Fruit fly (Drosophila melanogaster) whole organism, embryonic: Measurements from ENCODE around the gene CG32751.

Experiments used
- CG10321 ChIP-seq: fragments of 200-800 bp; sonication (Bioruptor generic); IDR thresholded peaks from 2 replicates; pipeline ENCODE4 v1.3.6; 2022; ENCODE audit warnings: missing biosample characterization, missing genetic modification characterization
- CG10543 ChIP-seq: fragments of 200-800 bp; sonication (Bioruptor generic); optimal IDR thresholded peaks from 3 replicates; lab custom pipeline; 2017; ENCODE audit warnings: missing biosample characterization, mild to moderate bottlenecking, missing genetic modification characterization, moderate library complexity
- CG12299 ChIP-seq: fragments of 200-800 bp; sonication (Bioruptor generic); optimal IDR thresholded peaks from 2 replicates; lab custom pipeline; 2018; ENCODE audit warnings: missing biosample characterization, mild to moderate bottlenecking, missing genetic modification characterization
- CG13775 ChIP-seq: fragments of 200-800 bp; sonication (Bioruptor generic); optimal IDR thresholded peaks from 3 replicates; lab custom pipeline; 2017; ENCODE audit warnings: missing biosample characterization, mild to moderate bottlenecking, missing genetic modification characterization
- CG14710 ChIP-seq: fragments of 200-800 bp; sonication (Bioruptor generic); optimal IDR thresholded peaks from 3 replicates; lab custom pipeline; 2019; ENCODE audit warnings: missing biosample characterization, mild to moderate bottlenecking, missing genetic modification characterization, moderate library complexity
- CG15269 ChIP-seq: fragments of 200-800 bp; sonication (Bioruptor generic); optimal IDR thresholded peaks from 2 replicates; lab custom pipeline; 2018; ENCODE audit warnings: missing biosample characterization, mild to moderate bottlenecking, missing genetic modification characterization, moderate library complexity
- CG15479 ChIP-seq: fragments of 200-800 bp; sonication (Bioruptor generic); optimal IDR thresholded peaks from 3 replicates; lab custom pipeline; 2019; ENCODE audit warnings: missing biosample characterization, mild to moderate bottlenecking, missing genetic modification characterization, moderate library complexity
- CG1647 ChIP-seq: fragments of 200-800 bp; sonication (Bioruptor generic); optimal IDR thresholded peaks from 3 replicates; lab custom pipeline; 2016; ENCODE audit warnings: missing biosample characterization, missing genetic modification characterization
- CG16815 ChIP-seq: fragments of 200-800 bp; sonication (Bioruptor generic); optimal IDR thresholded peaks from 3 replicates; lab custom pipeline; 2017; ENCODE audit warnings: missing biosample characterization, mild to moderate bottlenecking, missing genetic modification characterization
- CG3407 ChIP-seq: fragments of 200-800 bp; sonication (Bioruptor generic); optimal IDR thresholded peaks from 2 replicates; lab custom pipeline; 2018; ENCODE audit warnings: missing biosample characterization, mild to moderate bottlenecking, missing genetic modification characterization
- CG3838 ChIP-seq: fragments of 200-800 bp; sonication (Bioruptor generic); optimal IDR thresholded peaks from 3 replicates; lab custom pipeline; 2016; ENCODE audit warnings: missing biosample characterization, missing genetic modification characterization
- CG4360 ChIP-seq: fragments of 200-800 bp; sonication (Bioruptor generic); IDR thresholded peaks from 2 replicates; pipeline ENCODE4 v1.3.6; 2022; ENCODE audit warnings: missing biosample characterization, missing genetic modification characterization
- CG4707 ChIP-seq: fragments of 200-800 bp; sonication (Bioruptor generic); optimal IDR thresholded peaks from 2 replicates; lab custom pipeline; 2018; ENCODE audit warnings: missing biosample characterization, mild to moderate bottlenecking, missing genetic modification characterization, moderate library complexity
- CG5245 ChIP-seq: fragments of 200-800 bp; sonication (Bioruptor generic); optimal IDR thresholded peaks from 3 replicates; lab custom pipeline; 2016; ENCODE audit warnings: missing biosample characterization, missing genetic modification characterization
- CG6175 ChIP-seq: fragments of 200-800 bp; sonication (Bioruptor generic); IDR thresholded peaks from 3 replicates; pipeline ENCODE4 v1.3.6; 2022; ENCODE audit warnings: missing biosample characterization, missing genetic modification characterization
- CG6254 ChIP-seq: fragments of 200-800 bp; sonication (Bioruptor generic); optimal IDR thresholded peaks from 3 replicates; lab custom pipeline; 2017; ENCODE audit warnings: mild to moderate bottlenecking, missing biosample characterization, missing genetic modification reagents, missing genetic modification characterization
- CG6683 ChIP-seq: fragments of 200-800 bp; sonication (Bioruptor generic); optimal IDR thresholded peaks from 2 replicates; lab custom pipeline; 2017; ENCODE audit warnings: missing biosample characterization, mild to moderate bottlenecking, missing genetic modification characterization, missing genetic modification reagents
- CG7987 ChIP-seq: fragments of 200-800 bp; sonication (Bioruptor generic); optimal IDR thresholded peaks from 2 replicates; lab custom pipeline; 2018; ENCODE audit warnings: missing biosample characterization, mild to moderate bottlenecking, missing genetic modification characterization, moderate library complexity
- CG8290 ChIP-seq, 3 experiments: fragments of 200-800 bp; sonication (Bioruptor generic); optimal IDR thresholded peaks; 2 replicates each; lab custom pipeline; 2016 to 2019; ENCODE audit warnings: missing biosample characterization in 3 of 3, missing genetic modification characterization in 3 of 3, mild to moderate bottlenecking in 2 of 3, moderate library complexity in 1 of 3
- D19B ChIP-seq: fragments of 200-800 bp; sonication (Bioruptor generic); optimal IDR thresholded peaks from 2 replicates; lab custom pipeline; 2017; ENCODE audit warnings: missing biosample characterization, mild to moderate bottlenecking, missing genetic modification characterization
- Doc2 ChIP-seq: fragments of 200-800 bp; sonication (Bioruptor generic); IDR thresholded peaks from 2 replicates; pipeline ENCODE4 v1.3.6; 2022; ENCODE audit warnings: missing biosample characterization, missing genetic modification characterization
- Eip74EF ChIP-seq, 2 experiments: fragments of 200-800 bp in 1 of 2; fragments of >200 bp in 1 of 2; sonication (Bioruptor generic) in 1 of 2; optimal IDR thresholded peaks; 2 replicates each; lab custom pipeline; 2017 to 2019; ENCODE audit warnings: missing biosample characterization in 2 of 2, missing genetic modification characterization in 2 of 2, mild to moderate bottlenecking in 1 of 2, moderate library complexity in 1 of 2
- HLH3B ChIP-seq: fragments of 200-800 bp; sonication (Bioruptor generic); IDR thresholded peaks from 2 replicates; pipeline ENCODE4 v1.3.6; 2022; ENCODE audit warnings: missing biosample characterization, missing genetic modification characterization
- Mes4 ChIP-seq: fragments of 200-800 bp; sonication (Bioruptor generic); optimal IDR thresholded peaks from 2 replicates; lab custom pipeline; 2016; ENCODE audit warnings: missing biosample characterization, missing genetic modification characterization
- Opbp ChIP-seq: fragments of 200-800 bp; sonication (Bioruptor generic); IDR thresholded peaks from 3 replicates; pipeline ENCODE4 v1.3.6; 2022; ENCODE audit warnings: missing biosample characterization, missing genetic modification characterization; ENCODE audit not compliant: partially characterized antibody
- Trl ChIP-seq, 3 experiments: fragments of >200 bp in 2 of 3; fragments of 200-800 bp in 1 of 3; sonication (Bioruptor generic) in 1 of 3; optimal IDR thresholded peaks; 2 replicates in 1 of 3; 3 replicates in 2 of 3; lab custom pipeline; 2016 to 2017; ENCODE audit warnings: missing biosample characterization in 1 of 3, missing genetic modification characterization in 1 of 3
- Xbp1 ChIP-seq: fragments of 200-800 bp; sonication (Bioruptor generic); optimal IDR thresholded peaks from 3 replicates; lab custom pipeline; 2016; ENCODE audit warnings: missing biosample characterization, mild to moderate bottlenecking, missing genetic modification characterization
- bbx ChIP-seq: fragments of 200-800 bp; sonication (Bioruptor generic); IDR thresholded peaks from 2 replicates; pipeline ENCODE4 v1.3.6; 2022; ENCODE audit warnings: missing biosample characterization, missing genetic modification characterization; ENCODE audit not compliant: partially characterized antibody
- crp ChIP-seq, 2 experiments: fragments of 200-800 bp; sonication (Bioruptor generic); optimal IDR thresholded peaks; 2 replicates in 1 of 2; 3 replicates in 1 of 2; lab custom pipeline; 2017; ENCODE audit warnings: missing biosample characterization in 2 of 2, missing genetic modification characterization in 2 of 2, mild to moderate bottlenecking in 1 of 2, moderate library complexity in 1 of 2
- dimm ChIP-seq: fragments of 200-800 bp; sonication (Bioruptor generic); IDR thresholded peaks from 2 replicates; pipeline ENCODE4 v1.3.6; 2022; ENCODE audit warnings: missing biosample characterization, missing genetic modification characterization
- dm ChIP-seq: fragments of 200-800 bp; sonication (Bioruptor generic); optimal IDR thresholded peaks from 3 replicates; lab custom pipeline; 2016; ENCODE audit warnings: missing biosample characterization, missing genetic modification characterization
- ems ChIP-seq: fragments of 200-800 bp; sonication (Bioruptor generic); optimal IDR thresholded peaks from 3 replicates; lab custom pipeline; 2016; ENCODE audit warnings: missing biosample characterization, missing genetic modification characterization
- esg ChIP-seq: fragments of 200-800 bp; sonication (Bioruptor generic); conservative IDR thresholded peaks from 2 replicates; pipeline ENCODE4 v1.3.6; 2022; ENCODE audit warnings: missing biosample characterization, missing genetic modification characterization
- fd3F ChIP-seq: fragments of 200-800 bp; sonication (Bioruptor generic); optimal IDR thresholded peaks from 2 replicates; lab custom pipeline; 2018; ENCODE audit warnings: missing biosample characterization, mild to moderate bottlenecking, missing genetic modification characterization, moderate library complexity
- gsb ChIP-seq: fragments of 200-800 bp; sonication (Bioruptor generic); IDR thresholded peaks from 2 replicates; pipeline ENCODE4 v1.3.6; 2022; ENCODE audit warnings: missing biosample characterization, missing genetic modification characterization
- jumu ChIP-seq: fragments of 200-800 bp; sonication (Bioruptor generic); optimal IDR thresholded peaks from 3 replicates; lab custom pipeline; 2016; ENCODE audit warnings: missing biosample characterization, missing genetic modification characterization
- kay ChIP-seq: fragments of 200-800 bp; sonication (Bioruptor generic); optimal IDR thresholded peaks from 2 replicates; lab custom pipeline; 2016; ENCODE audit warnings: missing biosample characterization, missing genetic modification characterization
- klu ChIP-seq: fragments of 200-800 bp; sonication (Bioruptor generic); IDR thresholded peaks from 2 replicates; pipeline ENCODE4 v1.3.6; 2022; ENCODE audit warnings: missing biosample characterization, missing genetic modification characterization
- lab ChIP-seq: fragments of 200-800 bp; sonication (Bioruptor generic); optimal IDR thresholded peaks from 3 replicates; lab custom pipeline; 2017; ENCODE audit warnings: missing biosample characterization, missing genetic modification characterization, mild to moderate bottlenecking, moderate library complexity, missing genetic modification reagents
- odd ChIP-seq: fragments of 200-800 bp; sonication (Bioruptor generic); optimal IDR thresholded peaks from 2 replicates; lab custom pipeline; 2017; ENCODE audit warnings: missing biosample characterization, mild to moderate bottlenecking, missing genetic modification characterization
- pros ChIP-seq: fragments of 200-800 bp; sonication (Bioruptor generic); optimal IDR thresholded peaks from 3 replicates; lab custom pipeline; 2019; ENCODE audit warnings: missing biosample characterization, mild to moderate bottlenecking, missing genetic modification characterization, moderate library complexity
- psq ChIP-seq: fragments of 200-800 bp; sonication (Bioruptor generic); optimal IDR thresholded peaks from 2 replicates; lab custom pipeline; 2017; ENCODE audit warnings: missing biosample characterization, missing genetic modification characterization
- ro ChIP-seq: fragments of 200-800 bp; sonication (Bioruptor generic); IDR thresholded peaks from 2 replicates; pipeline ENCODE4 v1.3.6; 2022; ENCODE audit warnings: missing biosample characterization, missing genetic modification characterization
- scrt ChIP-seq: fragments of 200-800 bp; sonication (Bioruptor generic); optimal IDR thresholded peaks from 2 replicates; lab custom pipeline; 2018; ENCODE audit warnings: missing biosample characterization, mild to moderate bottlenecking, missing genetic modification characterization, moderate library complexity
- sna ChIP-seq: fragments of 200-800 bp; sonication (Bioruptor generic); IDR thresholded peaks from 2 replicates; pipeline ENCODE4 v1.3.6; 2022; ENCODE audit warnings: missing biosample characterization, missing genetic modification characterization; ENCODE audit not compliant: partially characterized antibody
- tx ChIP-seq: fragments of 200-800 bp; sonication (Bioruptor generic); optimal IDR thresholded peaks from 2 replicates; lab custom pipeline; 2016; ENCODE audit warnings: missing biosample characterization, missing genetic modification characterization
- vfl ChIP-seq: fragments of 200-800 bp; sonication (Bioruptor generic); optimal IDR thresholded peaks from 2 replicates; lab custom pipeline; 2016; ENCODE audit warnings: missing biosample characterization, missing genetic modification characterization
- z ChIP-seq: fragments of 200-800 bp; sonication (Bioruptor generic); IDR thresholded peaks from 3 replicates; pipeline ENCODE4 v1.3.6; 2022; ENCODE audit warnings: missing biosample characterization, missing genetic modification characterization
- zf30C ChIP-seq: fragments of 200-800 bp; sonication (Bioruptor generic); optimal IDR thresholded peaks from 3 replicates; lab custom pipeline; 2018; ENCODE audit warnings: missing biosample characterization, mild to moderate bottlenecking, missing genetic modification characterization

CG32751 gene

DNA sequence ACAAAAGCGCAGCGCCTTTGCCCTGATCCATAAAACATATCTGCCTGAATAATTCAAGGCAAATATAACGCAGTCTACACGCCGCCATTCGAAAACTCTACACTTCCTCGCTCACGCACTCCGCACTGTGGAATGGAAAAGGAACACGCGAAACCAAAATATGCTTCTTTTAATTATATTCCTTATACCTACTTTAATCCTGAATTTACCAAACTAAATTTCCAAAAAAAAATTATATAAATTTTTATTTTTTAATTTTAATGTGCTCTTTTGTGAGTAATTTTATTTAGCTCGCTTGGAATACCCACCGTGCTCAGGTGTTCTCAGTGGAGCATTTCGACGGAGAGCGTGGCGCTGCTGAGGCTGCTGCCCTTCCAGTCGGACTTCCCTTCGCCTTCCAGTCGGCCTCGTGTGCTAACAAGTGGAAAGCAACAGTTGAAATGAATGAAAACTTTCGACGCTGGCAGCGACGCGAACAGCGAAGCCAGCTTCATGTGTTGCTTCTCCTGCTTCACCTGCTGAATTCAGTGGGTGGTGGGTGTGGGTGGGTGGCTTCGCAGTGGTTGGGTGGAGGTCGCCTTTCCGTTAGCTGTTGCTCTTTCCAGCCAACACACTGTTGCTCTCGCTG is 5.2 kb downstream of the CG32751 start (continued):
- TF ChIP-seq CG6175 (GFP tag; lab: Robert Waterston, UW) (peak; percentile 74), lab (GFP tag; lab: Kevin White, UChicago) (peak; percentile 94), Doc2 (GFP tag; lab: Robert Waterston, UW) (peak; percentile 51; the same call in 1 of the 2 replicates), CG15479 (no peak), CG12299 (tag; lab: Kevin White, UChicago) (peak; percentile 83), ems (GFP tag; lab: Kevin White, UChicago) (peak; percentile 48), gsb (GFP tag; lab: Robert Waterston, UW) (peak; percentile 72), CG14710 (tag; lab: Kevin White, UChicago) (no peak), CG16815 (GFP tag; lab: Kevin White, UChicago) (peak; percentile 36), pros (no peak), tx (no peak), z (GFP tag; lab: Robert Waterston, UW) (no peak), CG4360 (GFP tag; lab: Robert Waterston, UW) (0 out of 2 replicates have a peak, but pooled peaks have one; percentile 27), jumu (GFP tag; lab: Kevin White, UChicago) (no peak), Eip74EF (GFP tag; optimal IDR thresholded peaks at IDR 0.05; lab: Kevin White, UChicago) (peak in 1 of 2 experiments; percentile 41), fd3F (peak; percentile 78), dimm (GFP tag; lab: Robert Waterston, UW) (peak; percentile 69; the same call in 1 of the 2 replicates), CG15269 (peak; percentile 86), CG1647 (GFP tag; lab: Kevin White, UChicago) (no peak), bbx (no peak), odd (peak; percentile 69), crp (GFP tag; optimal IDR thresholded peaks at IDR 0.05; lab: Kevin White, UChicago) (peak in 1 of 2 experiments; percentile 29), esg (peak; percentile 88), CG4707 (GFP tag; lab: Kevin White, UChicago) (peak; percentile 48), Xbp1 (peak; percentile 72), klu (GFP tag; lab: Robert Waterston, UW) (peak; percentile 84), CG7987 (GFP tag; lab: Kevin White, UChicago) (peak; percentile 9), D19B (GFP tag; lab: Kevin White, UChicago) (peak; percentile 57), CG6683 (GFP tag; lab: Kevin White, UChicago) (peak; percentile 78), CG10321 (GFP tag; lab: Robert Waterston, UW) (peak; percentile 64; the same call in 1 of the 2 replicates), psq (GFP tag; lab: Kevin White, UChicago) (no peak), sna (no peak), CG6254 (GFP tag; lab: Kevin White, UChicago) (peak; percentile 31), scrt (peak; percentile 100), CG3407 (GFP tag; lab: Kevin White, UChicago) (peak; percentile 48)

DNA sequence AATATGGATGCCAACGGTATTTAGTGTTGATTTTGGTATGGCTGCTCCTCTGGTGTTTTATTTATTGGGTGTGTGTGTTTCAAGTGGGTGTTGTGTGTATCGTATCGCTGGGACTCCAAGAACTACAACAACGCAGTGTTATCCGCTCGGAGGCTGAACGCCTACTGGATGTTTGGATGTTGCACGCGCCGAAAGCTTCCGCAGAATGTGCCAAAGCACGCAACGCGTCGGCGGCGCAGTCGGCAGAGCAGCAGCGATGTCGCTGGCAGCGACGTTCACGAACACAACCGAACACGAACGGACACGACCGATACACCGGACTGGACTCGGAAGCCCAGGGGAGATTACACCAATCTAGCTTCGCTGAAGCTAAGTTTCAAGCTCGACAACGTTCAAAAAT is 6.1 kb downstream of the CG32751 start, which contains the start of gene Ca-alpha1T:
TSS of gene Ca-alpha1T (minus strand) at position 152 of the 400 bp plus-strand sequence.
- no peak for TF ChIP-seq CG5245 (GFP tag; lab: Kevin White, UChicago)
- no peak for TF ChIP-seq CG13775
- no peak for TF ChIP-seq Doc2 (GFP tag; lab: Robert Waterston, UW)
- TF ChIP-seq dm, result no peak
- no peak for TF ChIP-seq Mes4 (GFP tag; lab: Kevin White, UChicago)
- no peak for TF ChIP-seq ro (GFP tag; lab: Robert Waterston, UW)
- TF ChIP-seq Opbp (GFP tag; lab: Robert Waterston, UW), result no peak
- TF ChIP-seq zf30C (GFP tag; lab: Kevin White, UChicago), result no peak
- no peak for TF ChIP-seq vfl (GFP tag; lab: Kevin White, UChicago)
- TF ChIP-seq esg, result no peak
- TF ChIP-seq kay (GFP tag; lab: Kevin White, UChicago), result no peak
- no peak for TF ChIP-seq CG10543 (GFP tag; lab: Kevin White, UChicago)
- TF ChIP-seq CG3838 (GFP tag; lab: Kevin White, UChicago), result no peak
- TF ChIP-seq HLH3B, result 0 out of 2 replicates have a peak, but pooled peaks have one; percentile 10
- TF ChIP-seq Trl (optimal IDR thresholded peaks at IDR 0.05; lab: Kevin White, UChicago), result no peak
- TF ChIP-seq Trl (GFP tag; optimal IDR thresholded peaks at IDR 0.05; lab: Kevin White, UChicago), result no peak
- TF ChIP-seq CG8290 (GFP tag; optimal IDR thresholded peaks at IDR 0.05; lab: Kevin White, UChicago), result no peak
- TF ChIP-seq CG8290 (tag; optimal IDR thresholded peaks at IDR 0.05; lab: Kevin White, UChicago), result peak in 1 of 2 experiments; percentile 37
